Fruit fly (Drosophila melanogaster) whole organism, prepupa: ENCODE data around the gene TwdlY.

Experiments
- Blimp-1 ChIP-seq: fragments of 200-800 bp; sonication (Bioruptor generic); optimal IDR thresholded peaks from 3 replicates; lab custom pipeline; 2017; ENCODE audit warnings: missing biosample characterization, missing genetic modification characterization, mild to moderate bottlenecking, moderate library complexity, missing genetic modification reagents
- CG10631 ChIP-seq: fragments of 200-800 bp; sonication (Bioruptor generic); optimal IDR thresholded peaks from 2 replicates; lab custom pipeline; 2016; ENCODE audit warnings: missing biosample characterization, missing genetic modification characterization
- CG11294 ChIP-seq: fragments of 200-800 bp; sonication (Bioruptor generic); IDR thresholded peaks from 2 replicates; pipeline ENCODE4 v1.3.6; 2022; ENCODE audit warnings: missing biosample characterization, missing genetic modification characterization
- CG11902 ChIP-seq: fragments of 200-800 bp; sonication (Bioruptor generic); optimal IDR thresholded peaks from 3 replicates; lab custom pipeline; 2016; ENCODE audit warnings: missing biosample characterization, missing genetic modification characterization
- CG15336 ChIP-seq: fragments of 200-800 bp; sonication (Bioruptor generic); IDR thresholded peaks from 2 replicates; pipeline ENCODE4 v1.3.6; 2022; ENCODE audit warnings: missing biosample characterization, missing genetic modification characterization
- CG1621 ChIP-seq: fragments of 200-800 bp; sonication (Bioruptor generic); optimal IDR thresholded peaks from 3 replicates; lab custom pipeline; 2018; ENCODE audit warnings: missing biosample characterization, mild to moderate bottlenecking, missing genetic modification characterization
- CG3032 ChIP-seq: fragments of 200-800 bp; optimal IDR thresholded peaks from 2 replicates; lab custom pipeline; 2019; ENCODE audit warnings: missing biosample characterization, mild to moderate bottlenecking, missing genetic modification characterization, moderate library complexity
- CG31627 ChIP-seq: fragments of 200-800 bp; sonication (Bioruptor generic); optimal IDR thresholded peaks from 3 replicates; lab custom pipeline; 2016; ENCODE audit warnings: missing biosample characterization, missing genetic modification characterization
- CG32006 ChIP-seq: fragments of 200-800 bp; sonication (Bioruptor generic); optimal IDR thresholded peaks from 3 replicates; lab custom pipeline; 2017; ENCODE audit warnings: missing biosample characterization, mild to moderate bottlenecking, missing genetic modification characterization
- CG34406 ChIP-seq: fragments of 200-800 bp; sonication (Bioruptor generic); optimal IDR thresholded peaks from 3 replicates; lab custom pipeline; 2016; ENCODE audit warnings: missing biosample characterization, missing genetic modification characterization
- CG3919 ChIP-seq: fragments of 200-800 bp; sonication (Bioruptor generic); optimal IDR thresholded peaks from 3 replicates; lab custom pipeline; 2016; ENCODE audit warnings: missing biosample characterization, missing genetic modification characterization
- CG6163 ChIP-seq: fragments of 200-800 bp; sonication (Bioruptor generic); IDR thresholded peaks from 3 replicates; pipeline ENCODE4 v1.3.6; 2022; ENCODE audit warnings: missing biosample characterization, missing genetic modification characterization
- CG6276 ChIP-seq: fragments of 200-800 bp; sonication (Bioruptor generic); optimal IDR thresholded peaks from 2 replicates; lab custom pipeline; 2017; ENCODE audit warnings: missing biosample characterization, mild to moderate bottlenecking, missing genetic modification characterization
- CG6808 ChIP-seq: fragments of 200-800 bp; sonication (Bioruptor generic); optimal IDR thresholded peaks from 3 replicates; lab custom pipeline; 2017; ENCODE audit warnings: missing biosample characterization, missing genetic modification characterization, mild to moderate bottlenecking, moderate library complexity, missing genetic modification reagents
- CG6854 ChIP-seq: fragments of 200-800 bp; sonication (Bioruptor generic); optimal IDR thresholded peaks from 2 replicates; lab custom pipeline; 2017; ENCODE audit warnings: missing biosample characterization, mild to moderate bottlenecking, missing genetic modification characterization
- CG8119 ChIP-seq: fragments of 200-800 bp; sonication (Bioruptor generic); IDR thresholded peaks from 3 replicates; pipeline ENCODE4 v1.3.6; 2022; ENCODE audit warnings: missing biosample characterization, missing genetic modification characterization
- CG8319 ChIP-seq: fragments of 200-800 bp; sonication (Bioruptor generic); optimal IDR thresholded peaks from 3 replicates; lab custom pipeline; 2016; ENCODE audit warnings: missing biosample characterization, missing genetic modification characterization
- CG9139 ChIP-seq: fragments of 200-800 bp; sonication (Bioruptor generic); optimal IDR thresholded peaks from 3 replicates; lab custom pipeline; 2017; ENCODE audit warnings: missing biosample characterization, mild to moderate bottlenecking, missing genetic modification characterization
- Eip75B ChIP-seq: fragments of 200-800 bp; sonication (Bioruptor generic); optimal IDR thresholded peaks from 3 replicates; lab custom pipeline; 2016; ENCODE audit warnings: missing biosample characterization, missing genetic modification characterization
- Eip78C ChIP-seq: fragments of 200-800 bp; sonication (Bioruptor generic); peaks from one replicate; lab custom pipeline; 2016; ENCODE audit warnings: missing biosample characterization, missing genetic modification characterization
- Eip93F ChIP-seq: fragments of 200-800 bp; sonication (Bioruptor generic); optimal IDR thresholded peaks from 2 replicates; lab custom pipeline; 2016; ENCODE audit warnings: missing biosample characterization, mild to moderate bottlenecking, missing genetic modification characterization
- Ets96B ChIP-seq: fragments of 200-800 bp; optimal IDR thresholded peaks from 2 replicates; lab custom pipeline; 2019; ENCODE audit warnings: missing biosample characterization, mild to moderate bottlenecking, missing genetic modification characterization, moderate library complexity
- Gug ChIP-seq: fragments of 200-800 bp; sonication (Bioruptor generic); IDR thresholded peaks from 2 replicates; pipeline ENCODE4 v1.3.6; 2022; ENCODE audit warnings: missing biosample characterization, missing genetic modification characterization
- Hr38 ChIP-seq: sonication (Bioruptor generic); optimal IDR thresholded peaks from 2 replicates; lab custom pipeline; 2016; ENCODE audit warnings: missing biosample characterization, missing genetic modification characterization
- Hr39 ChIP-seq: fragments of 200-800 bp; sonication (Bioruptor generic); optimal IDR thresholded peaks from 2 replicates; lab custom pipeline; 2016; ENCODE audit warnings: missing biosample characterization, missing genetic modification characterization
- Hr4 ChIP-seq: fragments of 200-800 bp; sonication (Bioruptor generic); optimal IDR thresholded peaks from 3 replicates; lab custom pipeline; 2016; ENCODE audit warnings: missing biosample characterization, missing genetic modification characterization
- Met ChIP-seq: fragments of 200-800 bp; sonication (Bioruptor generic); optimal IDR thresholded peaks from 3 replicates; lab custom pipeline; 2016; ENCODE audit warnings: missing biosample characterization, missing genetic modification characterization
- OdsH ChIP-seq: fragments of 200-800 bp; sonication (Bioruptor generic); optimal IDR thresholded peaks from 3 replicates; lab custom pipeline; 2016; ENCODE audit warnings: missing biosample characterization, missing genetic modification characterization
- Sox102F ChIP-seq: fragments of 200-800 bp; sonication (Bioruptor generic); optimal IDR thresholded peaks from 2 replicates; lab custom pipeline; 2016; ENCODE audit warnings: missing biosample characterization, mild to moderate bottlenecking, missing genetic modification characterization
- Sox14 ChIP-seq: fragments of 200-800 bp; sonication (Bioruptor generic); optimal IDR thresholded peaks from 3 replicates; lab custom pipeline; 2016; ENCODE audit warnings: missing biosample characterization, missing genetic modification characterization
- Sox15 ChIP-seq: fragments of 200-800 bp; sonication (Bioruptor generic); optimal IDR thresholded peaks from 3 replicates; lab custom pipeline; 2016; ENCODE audit warnings: missing biosample characterization, missing genetic modification characterization
- achi ChIP-seq: fragments of 200-800 bp; sonication (Bioruptor generic); optimal IDR thresholded peaks from 3 replicates; lab custom pipeline; 2016; ENCODE audit warnings: missing biosample characterization, missing genetic modification characterization
- acj6 ChIP-seq: fragments of 200-800 bp; sonication (Bioruptor generic); optimal IDR thresholded peaks from 3 replicates; lab custom pipeline; 2016; ENCODE audit warnings: missing biosample characterization, missing genetic modification characterization
- cyc ChIP-seq: fragments of 200-800 bp; sonication (Bioruptor generic); optimal IDR thresholded peaks from 3 replicates; lab custom pipeline; 2016; ENCODE audit warnings: missing biosample characterization, missing genetic modification characterization
- dac ChIP-seq: fragments of 200-800 bp; sonication (Bioruptor generic); optimal IDR thresholded peaks from 2 replicates; lab custom pipeline; 2017; ENCODE audit warnings: missing biosample characterization, mild to moderate bottlenecking, missing genetic modification characterization
- eg ChIP-seq: fragments of 200-800 bp; sonication (Bioruptor generic); IDR thresholded peaks from 3 replicates; pipeline ENCODE4 v1.3.6; 2022; ENCODE audit warnings: missing biosample characterization, missing genetic modification characterization
- fd59A ChIP-seq: fragments of 200-800 bp; sonication (Bioruptor generic); optimal IDR thresholded peaks from 2 replicates; lab custom pipeline; 2017; ENCODE audit warnings: missing biosample characterization, mild to moderate bottlenecking, missing genetic modification characterization, missing genetic modification reagents
- fkh ChIP-seq: fragments of 200-800 bp; sonication (Bioruptor generic); optimal IDR thresholded peaks from 3 replicates; lab custom pipeline; 2017; ENCODE audit warnings: missing biosample characterization, mild to moderate bottlenecking, missing genetic modification characterization, moderate library complexity
- lz ChIP-seq: fragments of 200-800 bp; sonication (Bioruptor generic); optimal IDR thresholded peaks from 3 replicates; lab custom pipeline; 2016; ENCODE audit warnings: missing biosample characterization, missing genetic modification characterization
- net ChIP-seq: fragments of 200-800 bp; sonication (Bioruptor generic); optimal IDR thresholded peaks from 3 replicates; lab custom pipeline; 2016; ENCODE audit warnings: missing biosample characterization, missing genetic modification characterization
- pdm3 ChIP-seq: fragments of 200-800 bp; sonication (Bioruptor generic); optimal IDR thresholded peaks from 3 replicates; lab custom pipeline; 2016; ENCODE audit warnings: missing biosample characterization, missing genetic modification characterization
- salr ChIP-seq, 2 experiments: fragments of 200-800 bp; sonication (Bioruptor generic); optimal IDR thresholded peaks; 3 replicates each; lab custom pipeline; 2016 to 2018; ENCODE audit warnings: missing biosample characterization in 2 of 2, missing genetic modification characterization in 2 of 2, mild to moderate bottlenecking in 1 of 2
- spab ChIP-seq: fragments of 200-800 bp; sonication (Bioruptor generic); optimal IDR thresholded peaks from 2 replicates; lab custom pipeline; 2017; ENCODE audit warnings: missing biosample characterization, mild to moderate bottlenecking, missing genetic modification characterization, missing genetic modification reagents
- svp ChIP-seq: fragments of 200-800 bp; sonication (Bioruptor generic); peaks from one replicate; lab custom pipeline; 2016; ENCODE audit warnings: missing biosample characterization, missing genetic modification characterization

Gene TwdlY

DNA sequence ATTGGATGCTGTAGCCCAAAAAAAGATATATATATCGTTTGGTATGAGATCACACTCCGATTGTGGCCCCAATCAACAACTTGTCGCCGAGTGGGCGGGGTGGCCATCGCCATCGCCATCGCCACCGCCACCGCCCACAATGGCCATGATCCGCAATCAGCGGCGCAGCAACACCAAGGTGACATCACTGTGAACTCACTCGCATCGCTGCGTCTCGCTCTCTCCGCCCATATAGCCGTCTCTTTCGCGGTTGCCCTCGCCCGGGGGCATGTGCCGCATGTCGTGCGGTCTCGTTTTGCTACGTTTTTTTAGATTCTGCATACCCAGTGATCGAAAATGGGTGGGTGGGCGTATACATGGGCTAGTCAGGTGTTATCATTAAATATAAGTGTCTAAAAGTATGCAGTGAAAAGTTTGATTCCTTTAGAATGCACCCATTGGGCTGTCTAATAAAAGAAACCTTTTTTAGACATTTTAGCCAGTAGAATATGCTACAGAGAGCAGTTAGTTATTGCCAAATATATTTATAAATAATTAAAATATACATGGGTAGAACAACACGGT is 32.2 kb downstream of the TwdlY start (continued):
- TF ChIP-seq net (GFP tag; lab: Kevin White, UChicago) = no peak
- TF ChIP-seq OdsH (GFP tag; lab: Kevin White, UChicago) = no peak
- TF ChIP-seq CG6854 (GFP tag; lab: Kevin White, UChicago) = no peak
- TF ChIP-seq spab = no peak
- TF ChIP-seq Eip75B (GFP tag; lab: Kevin White, UChicago) = no peak
- TF ChIP-seq achi (GFP tag; lab: Kevin White, UChicago) = no peak
- no peak for TF ChIP-seq CG11902 (GFP tag; lab: Kevin White, UChicago)
- no peak for TF ChIP-seq Blimp-1
- no peak for TF ChIP-seq CG6808

DNA sequence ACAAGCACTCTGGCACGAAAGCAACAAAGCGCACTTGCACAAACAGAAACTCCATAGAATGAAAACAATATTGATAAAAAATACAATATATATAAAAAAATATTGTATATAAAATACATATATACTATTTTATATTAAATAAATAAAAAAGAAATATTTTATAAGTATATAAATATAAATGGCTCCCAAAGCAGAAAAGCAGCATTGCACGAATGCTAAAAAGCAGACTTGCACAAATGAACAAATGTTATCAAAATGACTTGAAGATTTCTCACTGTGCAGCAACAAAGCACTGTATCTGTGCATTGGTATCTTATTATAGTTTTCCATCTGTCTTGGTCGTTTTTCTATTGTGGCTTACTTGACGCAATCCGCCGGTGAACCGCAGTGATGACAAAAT is 34.0 kb downstream of the TwdlY start:
- TF ChIP-seq CG1621 (tag; lab: Kevin White, UChicago) (no peak), salr (GFP tag; optimal IDR thresholded peaks at IDR 0.05; lab: Kevin White, UChicago) (no peak), Hr38 (no peak), Eip78C (GFP tag; lab: Kevin White, UChicago) (peak; percentile 54), CG32006 (GFP tag; lab: Kevin White, UChicago) (peak; percentile 39)

DNA sequence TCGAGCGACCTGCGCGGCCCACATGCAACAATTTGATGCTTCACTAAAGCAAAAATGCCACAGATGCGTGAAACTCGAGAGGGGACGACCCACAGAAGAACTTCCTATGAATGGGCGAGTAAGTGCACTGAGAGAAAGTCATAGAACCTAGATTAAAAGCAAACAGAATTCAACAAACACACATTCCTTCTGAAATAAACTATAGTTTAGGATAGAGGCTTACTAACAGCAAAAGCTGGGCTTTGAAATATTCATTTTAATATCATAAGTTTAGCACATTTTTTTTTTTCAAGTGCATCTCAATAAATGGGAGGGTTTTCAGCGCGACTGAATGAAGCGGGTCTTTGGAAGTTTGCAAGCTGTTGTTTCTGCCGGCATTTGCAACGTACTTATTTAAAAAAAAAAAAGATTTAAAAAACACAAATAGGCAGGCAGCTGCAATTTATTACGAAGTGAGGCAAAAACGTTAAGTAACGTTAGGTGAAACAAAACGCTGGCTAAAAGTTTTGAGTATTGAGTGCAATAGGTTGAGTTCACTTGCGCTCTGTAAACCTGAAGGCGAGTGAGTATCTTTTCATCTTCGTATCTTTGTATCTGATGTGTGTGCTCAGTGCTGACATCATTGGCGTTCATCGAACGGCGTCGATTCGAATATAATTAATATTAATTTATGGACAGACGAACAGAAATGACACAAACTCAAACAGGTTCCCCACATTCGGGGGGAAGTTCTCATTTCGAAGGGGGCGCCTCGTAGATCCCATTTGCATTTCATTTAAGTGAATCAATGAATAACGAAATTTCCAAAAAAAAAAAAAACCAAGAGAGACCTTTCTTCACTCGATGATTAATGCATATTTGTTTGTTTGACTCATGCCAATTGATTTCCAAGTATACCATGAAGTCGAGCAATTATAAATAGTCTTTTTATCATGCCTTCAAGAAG is 38.4 kb downstream of the TwdlY start:
- TF ChIP-seq CG10631 (GFP tag; lab: Kevin White, UChicago) (peak; percentile 65), CG6854 (GFP tag; lab: Kevin White, UChicago) (no peak), svp (peak; percentile 84), CG31627 (peak; percentile 20), acj6 (GFP tag; lab: Kevin White, UChicago) (peak; percentile 51), CG3919 (GFP tag; lab: Kevin White, UChicago) (peak; percentile 70), CG6163 (GFP tag; lab: Robert Waterston, UW) (peak; percentile 92), salr (GFP tag; optimal IDR thresholded peaks at IDR 0.05; lab: Kevin White, UChicago) (peak; percentile 28 to 45), Hr4 (GFP tag; lab: Kevin White, UChicago) (peak; percentile 65), Gug (GFP tag; lab: Robert Waterston, UW) (peak; percentile 78), Sox15 (GFP tag; lab: Kevin White, UChicago) (no peak), CG15336 (GFP tag; lab: Robert Waterston, UW) (peak; percentile 83), Sox14 (GFP tag; lab: Kevin White, UChicago) (peak; percentile 27), spab (peak; percentile 55), CG6276 (GFP tag; lab: Kevin White, UChicago) (peak; percentile 35), CG3032 (peak; percentile 72), pdm3 (GFP tag; lab: Kevin White, UChicago) (peak; percentile 52), CG8319 (peak; percentile 48), CG1621 (tag; lab: Kevin White, UChicago) (peak; percentile 37), eg (GFP tag; lab: Robert Waterston, UW) (peak; percentile 86), Blimp-1 (no peak), fd59A (GFP tag; lab: Kevin White, UChicago) (peak; percentile 0), cyc (GFP tag; lab: Kevin White, UChicago) (peak; percentile 58), CG11294 (GFP tag; lab: Robert Waterston, UW) (peak; percentile 61), Ets96B (tag; lab: Kevin White, UChicago) (peak; percentile 69), OdsH (GFP tag; lab: Kevin White, UChicago) (peak; percentile 50), lz (GFP tag; lab: Kevin White, UChicago) (peak; percentile 21), CG32006 (GFP tag; lab: Kevin White, UChicago) (peak; percentile 27), CG11902 (GFP tag; lab: Kevin White, UChicago) (peak; percentile 16), Sox102F (GFP tag; lab: Kevin White, UChicago) (peak; percentile 6), fkh (no peak), Eip75B (GFP tag; lab: Kevin White, UChicago) (peak; percentile 65), CG34406 (GFP tag; lab: Kevin White, UChicago) (peak; percentile 41), net (GFP tag; lab: Kevin White, UChicago) (peak; percentile 35), CG9139 (no peak), Met (GFP tag; lab: Kevin White, UChicago) (peak; percentile 39), Hr39 (GFP tag; lab: Kevin White, UChicago) (peak; percentile 25), CG8119 (GFP tag; lab: Robert Waterston, UW) (peak; percentile 64; the same call in 2 of the 3 replicates), Eip78C (GFP tag; lab: Kevin White, UChicago) (peak; percentile 91), Eip93F (GFP tag; lab: Kevin White, UChicago) (no peak), dac (GFP tag; lab: Kevin White, UChicago) (no peak)
